Fruit fly (Drosophila melanogaster): ENCODE results near the gene CG13676.

The CG13676 gene

DNA sequence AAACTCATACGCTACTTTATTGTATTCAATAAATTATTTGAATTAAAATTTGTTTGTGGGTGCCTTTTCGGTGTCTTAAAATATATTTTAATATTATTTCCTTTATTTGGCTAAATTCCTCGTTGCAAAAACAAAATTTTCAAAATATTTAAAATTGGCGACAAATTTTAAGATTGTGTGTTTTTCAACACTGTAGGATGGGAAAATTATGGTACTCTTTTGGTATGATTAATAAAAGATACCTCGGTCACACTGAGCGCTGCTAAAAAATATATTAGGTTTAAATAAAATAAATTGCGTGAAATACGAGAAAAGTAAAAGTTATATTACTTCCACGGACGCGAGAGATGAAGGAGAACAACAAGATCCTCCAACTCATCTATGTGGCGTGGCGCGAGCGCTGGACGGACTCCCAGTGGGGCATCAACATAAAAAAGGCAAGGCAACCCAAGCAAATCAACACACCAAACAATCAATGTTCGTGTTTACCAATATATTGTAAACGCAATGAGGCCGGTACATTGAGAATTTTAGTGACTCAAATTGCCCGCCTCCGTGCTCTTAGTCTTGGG lies 39.5 kb upstream of the CG13676 start, which contains the start of gene MED24:
TSS of gene MED24 (plus strand) at position 229 of the 572 bp plus-strand sequence.
- no peak for TF ChIP-seq Hr83 (GFP tag; optimal IDR thresholded peaks at IDR 0.05; ENCODE audit: poor library complexity, severe bottlenecking)
- peak; percentile 35 for TF ChIP-seq rgr (GFP tag; optimal IDR thresholded peaks at IDR 0.05)

DNA sequence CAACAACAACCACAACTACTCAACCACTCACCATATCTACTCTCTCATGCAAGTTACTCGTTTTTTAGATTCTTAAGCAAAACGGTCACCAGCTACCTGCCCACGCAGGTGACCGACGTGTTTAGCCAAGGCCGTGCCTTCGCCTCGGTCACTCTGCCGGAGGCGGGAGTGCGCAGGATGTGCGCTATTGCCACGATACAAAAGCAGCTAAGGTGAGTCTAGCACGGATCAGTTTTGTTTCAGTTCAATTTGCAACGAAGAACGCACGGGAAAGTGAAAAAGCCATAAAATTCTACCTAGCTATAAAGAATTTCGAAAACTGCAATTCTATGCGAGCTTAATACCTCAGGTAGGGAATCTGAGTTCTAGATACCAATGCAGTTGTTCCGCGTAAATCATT lies 37.6 kb upstream of the CG13676 start:
- TF ChIP-seq Sp1 (GFP tag; optimal IDR thresholded peaks at IDR 0.05): no peak
- TF ChIP-seq Rel (GFP tag; optimal IDR thresholded peaks at IDR 0.05): no peak
- TF ChIP-seq Rel (tag; optimal IDR thresholded peaks at IDR 0.05): no peak
- no peak for TF ChIP-seq usp (GFP tag; optimal IDR thresholded peaks at IDR 0.05)
- TF ChIP-seq Vsx2 (GFP tag; optimal IDR thresholded peaks at IDR 0.05; ENCODE audit: partially characterized antibody): no peak
- TF ChIP-seq Hr83 (GFP tag; optimal IDR thresholded peaks at IDR 0.05; ENCODE audit: poor library complexity, severe bottlenecking): no peak
- no peak for TF ChIP-seq Hr78 (GFP tag; optimal IDR thresholded peaks at IDR 0.05)
- no peak for TF ChIP-seq Hnf4 (GFP tag; optimal IDR thresholded peaks at IDR 0.05)
- TF ChIP-seq dl (GFP tag; optimal IDR thresholded peaks at IDR 0.05; ENCODE audit: insufficient read depth in 1 of 2, partially characterized antibody in 2 of 2): no peak
- TF ChIP-seq br (GFP tag; optimal IDR thresholded peaks at IDR 0.05): no peak
- TF ChIP-seq N (GFP tag; optimal IDR thresholded peaks at IDR 0.05): no peak
- no peak for TF ChIP-seq GATAd (GFP tag; optimal IDR thresholded peaks at IDR 0.05)
- TF ChIP-seq Dfd (GFP tag; optimal IDR thresholded peaks at IDR 0.05): no peak
- no peak for TF ChIP-seq rgr (GFP tag; optimal IDR thresholded peaks at IDR 0.05)
- TF ChIP-seq Myc (optimal IDR thresholded peaks at IDR 0.05): no peak
- no peak for TF ChIP-seq lola (GFP tag; optimal IDR thresholded peaks at IDR 0.05)

- no peak for TF ChIP-seq foxo (GFP tag; optimal IDR thresholded peaks at IDR 0.05)
- TF ChIP-seq Abd-B (GFP tag; optimal IDR thresholded peaks at IDR 0.05): no peak
- TF ChIP-seq dl (GFP tag; optimal IDR thresholded peaks at IDR 0.05; ENCODE audit: insufficient read depth in 1 of 2, partially characterized antibody in 2 of 2): no peak
- no peak for TF ChIP-seq OdsH (GFP tag; optimal IDR thresholded peaks at IDR 0.05)
- no peak for TF ChIP-seq CG32264 (GFP tag; optimal IDR thresholded peaks at IDR 0.05)
- no peak for TF ChIP-seq Hr83 (GFP tag; optimal IDR thresholded peaks at IDR 0.05; ENCODE audit: poor library complexity, severe bottlenecking)
- TF ChIP-seq br (GFP tag; optimal IDR thresholded peaks at IDR 0.05): no peak
- no peak for TF ChIP-seq Sp1 (GFP tag; optimal IDR thresholded peaks at IDR 0.05)
- TF ChIP-seq CrebA (GFP tag; optimal IDR thresholded peaks at IDR 0.05; ENCODE audit: borderline replicate concordance): no peak
- no peak for TF ChIP-seq fru (GFP tag; optimal IDR thresholded peaks at IDR 0.05)
- TF ChIP-seq sv (GFP tag; optimal IDR thresholded peaks at IDR 0.05): no peak
- no peak for TF ChIP-seq pan (optimal IDR thresholded peaks at IDR 0.05)
- TF ChIP-seq woc (GFP tag; optimal IDR thresholded peaks at IDR 0.05): no peak
These were observed 35.8 kb upstream of the CG13676 start for dm6 chr3L:8187397-8187811.

- TF ChIP-seq Abd-B (GFP tag; optimal IDR thresholded peaks at IDR 0.05) (no peak), sv (GFP tag; optimal IDR thresholded peaks at IDR 0.05) (peak; percentile 90), N (GFP tag; optimal IDR thresholded peaks at IDR 0.05) (peak; percentile 63), Mio (GFP tag; optimal IDR thresholded peaks at IDR 0.05) (peak; percentile 35), OdsH (GFP tag; optimal IDR thresholded peaks at IDR 0.05) (peak; percentile 85), dmrt93B (GFP tag; optimal IDR thresholded peaks at IDR 0.05) (peak; percentile 91), Hr83 (GFP tag; optimal IDR thresholded peaks at IDR 0.05; ENCODE audit: poor library complexity, severe bottlenecking) (peak; percentile 88), Vsx2 (GFP tag; optimal IDR thresholded peaks at IDR 0.05; ENCODE audit: partially characterized antibody) (no peak), Dif (GFP tag; optimal IDR thresholded peaks at IDR 0.05; ENCODE audit: partially characterized antibody) (peak; percentile 5), rgr (GFP tag; optimal IDR thresholded peaks at IDR 0.05) (peak; percentile 87), CrebA (GFP tag; optimal IDR thresholded peaks at IDR 0.05; ENCODE audit: borderline replicate concordance) (no peak), br (GFP tag; optimal IDR thresholded peaks at IDR 0.05) (peak; percentile 80), Sp1 (GFP tag; optimal IDR thresholded peaks at IDR 0.05) (peak; percentile 86), dl (GFP tag; optimal IDR thresholded peaks at IDR 0.05; ENCODE audit: insufficient read depth in 1 of 2, partially characterized antibody in 2 of 2) (no peak), Hnf4 (GFP tag; optimal IDR thresholded peaks at IDR 0.05) (peak; percentile 90), usp (GFP tag; optimal IDR thresholded peaks at IDR 0.05) (no peak), jim (GFP tag; optimal IDR thresholded peaks at IDR 0.05) (peak; percentile 36), pan (optimal IDR thresholded peaks at IDR 0.05) (no peak), woc (GFP tag; optimal IDR thresholded peaks at IDR 0.05) (peak; percentile 91), CG9705 (GFP tag; optimal IDR thresholded peaks at IDR 0.05) (peak; percentile 85), tai (GFP tag; optimal IDR thresholded peaks at IDR 0.05) (no peak), lola (GFP tag; optimal IDR thresholded peaks at IDR 0.05) (no peak), Myc (optimal IDR thresholded peaks at IDR 0.05) (peak; percentile 49), GATAd (GFP tag; optimal IDR thresholded peaks at IDR 0.05) (peak; percentile 74), Rel (GFP tag; optimal IDR thresholded peaks at IDR 0.05) (peak; percentile 49), Rel (tag; optimal IDR thresholded peaks at IDR 0.05) (peak; percentile 69), CG32264 (GFP tag; optimal IDR thresholded peaks at IDR 0.05) (peak; percentile 29), HLH106 (tag; optimal IDR thresholded peaks at IDR 0.05) (peak; percentile 93), h (GFP tag; optimal IDR thresholded peaks at IDR 0.05) (peak; percentile 91), brk (GFP tag; optimal IDR thresholded peaks at IDR 0.05) (no peak), Dfd (GFP tag; optimal IDR thresholded peaks at IDR 0.05) (no peak), psq (GFP tag; optimal IDR thresholded peaks at IDR 0.05) (peak; percentile 76), foxo (GFP tag; optimal IDR thresholded peaks at IDR 0.05) (peak in 1 of 2 experiments; percentile 92), dsf (GFP tag; optimal IDR thresholded peaks at IDR 0.05; ENCODE audit: borderline replicate concordance) (peak; percentile 86), ey (GFP tag; optimal IDR thresholded peaks at IDR 0.05) (peak; percentile 84)
These were observed 35.2 kb upstream of the CG13676 start, which contains the start of the genes ERR and Atg18a for dm6 chr3L:8186627-8187396. TSS of gene ERR (minus strand) at chr3L:8186671. TSS of gene Atg18a (plus strand) at chr3L:8186857.
